Fruit fly (Drosophila melanogaster) whole organism, embryonic: ENCODE data around the gene Scox.

Source experiments
- B-H2 ChIP-seq: fragments of 200-800 bp; sonication (Bioruptor generic); optimal IDR thresholded peaks from 2 replicates; lab custom pipeline; 2018; ENCODE audit warnings: missing biosample characterization, mild to moderate bottlenecking, missing genetic modification characterization
- BEAF-32 ChIP-seq: fragments of 200-800 bp; sonication (Bioruptor generic); optimal IDR thresholded peaks from 3 replicates; lab custom pipeline; 2017; ENCODE audit warnings: missing biosample characterization, missing genetic modification characterization, mild to moderate bottlenecking, moderate library complexity, missing genetic modification reagents
- CG10267 ChIP-seq: fragments of 200-800 bp; sonication (Bioruptor generic); optimal IDR thresholded peaks from 2 replicates; lab custom pipeline; 2018; ENCODE audit warnings: missing biosample characterization, mild to moderate bottlenecking, missing genetic modification characterization, moderate library complexity
- CG10274 ChIP-seq: fragments of 200-800 bp; sonication (Bioruptor generic); optimal IDR thresholded peaks from 3 replicates; lab custom pipeline; 2017; ENCODE audit warnings: missing biosample characterization, mild to moderate bottlenecking, missing genetic modification characterization
- CG10979 ChIP-seq: fragments of 200-800 bp; sonication (Bioruptor generic); optimal IDR thresholded peaks from 2 replicates; lab custom pipeline; 2018; ENCODE audit warnings: missing biosample characterization, mild to moderate bottlenecking, missing genetic modification characterization, moderate library complexity
- CG12071 ChIP-seq: fragments of 200-800 bp; sonication (Bioruptor generic); optimal IDR thresholded peaks from 3 replicates; lab custom pipeline; 2018; ENCODE audit warnings: missing biosample characterization, mild to moderate bottlenecking, missing genetic modification characterization
- CG12744 ChIP-seq: fragments of 200-800 bp; sonication (Bioruptor generic); optimal IDR thresholded peaks from 2 replicates; lab custom pipeline; 2016; ENCODE audit warnings: missing biosample characterization, missing genetic modification characterization
- CG13296 ChIP-seq: fragments of 200-800 bp; sonication (Bioruptor generic); optimal IDR thresholded peaks from 3 replicates; lab custom pipeline; 2018; ENCODE audit warnings: missing biosample characterization, mild to moderate bottlenecking, missing genetic modification characterization
- CG1529 ChIP-seq: fragments of 200-800 bp; sonication (Bioruptor generic); optimal IDR thresholded peaks from 3 replicates; lab custom pipeline; 2018; ENCODE audit warnings: missing biosample characterization, missing genetic modification characterization
- CG15514 ChIP-seq: fragments of 200-800 bp; sonication (Bioruptor generic); optimal IDR thresholded peaks from 3 replicates; lab custom pipeline; 2017; ENCODE audit warnings: missing biosample characterization, missing genetic modification characterization, mild to moderate bottlenecking, moderate library complexity, missing genetic modification reagents
- CG17612 ChIP-seq: fragments of 200-800 bp; sonication (Bioruptor generic); IDR thresholded peaks from 2 replicates; pipeline ENCODE4 v1.3.6; 2022; ENCODE audit warnings: missing biosample characterization, missing genetic modification characterization
- CG1792 ChIP-seq: fragments of 200-800 bp; sonication (Bioruptor generic); optimal IDR thresholded peaks from 2 replicates; lab custom pipeline; 2016; ENCODE audit warnings: missing biosample characterization, missing genetic modification characterization
- CG18011 ChIP-seq: fragments of 200-800 bp; sonication (Bioruptor generic); optimal IDR thresholded peaks from 2 replicates; lab custom pipeline; 2017; ENCODE audit warnings: missing biosample characterization, missing genetic modification characterization, mild to moderate bottlenecking, moderate library complexity, missing genotype
- CG18764 ChIP-seq: fragments of 200-800 bp; sonication (Bioruptor generic); optimal IDR thresholded peaks from 3 replicates; lab custom pipeline; 2016; ENCODE audit warnings: missing biosample characterization, missing genetic modification characterization
- CG2199 ChIP-seq: fragments of 200-800 bp; sonication (Bioruptor generic); IDR thresholded peaks from 3 replicates; pipeline ENCODE4 v1.3.6; 2022; ENCODE audit warnings: missing biosample characterization, missing genetic modification characterization
- CG42726 ChIP-seq: fragments of 200-800 bp; sonication (Bioruptor generic); IDR thresholded peaks from 2 replicates; pipeline ENCODE4 v1.3.6; 2022; ENCODE audit warnings: missing biosample characterization, missing genetic modification characterization; ENCODE audit not compliant: partially characterized antibody
- CG4360 ChIP-seq: fragments of 200-800 bp; sonication (Bioruptor generic); IDR thresholded peaks from 2 replicates; pipeline ENCODE4 v1.3.6; 2022; ENCODE audit warnings: missing biosample characterization, missing genetic modification characterization
- CG43689 ChIP-seq: fragments of 200-800 bp; sonication (Bioruptor generic); IDR thresholded peaks from 2 replicates; pipeline ENCODE4 v1.3.6; 2022; ENCODE audit warnings: missing biosample characterization, missing genetic modification characterization
- CG6175 ChIP-seq: fragments of 200-800 bp; sonication (Bioruptor generic); IDR thresholded peaks from 3 replicates; pipeline ENCODE4 v1.3.6; 2022; ENCODE audit warnings: missing biosample characterization, missing genetic modification characterization
- CG6791 ChIP-seq: fragments of 200-800 bp; sonication (Bioruptor generic); IDR thresholded peaks from 3 replicates; pipeline ENCODE4 v1.3.6; 2022; ENCODE audit warnings: missing biosample characterization, missing genetic modification characterization; ENCODE audit not compliant: partially characterized antibody
- CG6854 ChIP-seq: fragments of 200-800 bp; sonication (Bioruptor generic); optimal IDR thresholded peaks from 3 replicates; lab custom pipeline; 2017; ENCODE audit warnings: missing biosample characterization, mild to moderate bottlenecking, missing genetic modification characterization
- CG7839 ChIP-seq: fragments of 200-800 bp; sonication (Bioruptor generic); optimal IDR thresholded peaks from 3 replicates; lab custom pipeline; 2018; ENCODE audit warnings: missing biosample characterization, mild to moderate bottlenecking, missing genetic modification characterization, moderate library complexity
- CG9609 ChIP-seq: fragments of 200-800 bp; sonication (Bioruptor generic); optimal IDR thresholded peaks from 3 replicates; lab custom pipeline; 2016; ENCODE audit warnings: missing biosample characterization, missing genetic modification characterization
- CG9727 ChIP-seq: fragments of 200-800 bp; sonication (Bioruptor generic); optimal IDR thresholded peaks from 3 replicates; lab custom pipeline; 2017; ENCODE audit warnings: missing biosample characterization, mild to moderate bottlenecking, missing genetic modification characterization
- Dad ChIP-seq: fragments of 200-800 bp; sonication (Bioruptor generic); optimal IDR thresholded peaks from 3 replicates; lab custom pipeline; 2016; ENCODE audit warnings: missing biosample characterization, missing genetic modification characterization
- Dbx ChIP-seq: fragments of 200-800 bp; sonication (Bioruptor generic); IDR thresholded peaks from 3 replicates; pipeline ENCODE4 v1.3.6; 2022; ENCODE audit warnings: missing biosample characterization, missing genetic modification characterization
- Dip2 ChIP-seq: fragments of 200-800 bp; sonication (Bioruptor generic); IDR thresholded peaks from 2 replicates; pipeline ENCODE4 v1.3.6; 2022; ENCODE audit warnings: missing biosample characterization, missing genetic modification characterization
- HLH3B ChIP-seq: fragments of 200-800 bp; sonication (Bioruptor generic); IDR thresholded peaks from 2 replicates; pipeline ENCODE4 v1.3.6; 2022; ENCODE audit warnings: missing biosample characterization, missing genetic modification characterization
- Nf-YC ChIP-seq: fragments of 200-800 bp; optimal IDR thresholded peaks from 3 replicates; lab custom pipeline; 2019; ENCODE audit warnings: missing biosample characterization, mild to moderate bottlenecking, missing genetic modification characterization, moderate library complexity
- Oaz ChIP-seq: fragments of 200-800 bp; sonication (Bioruptor generic); IDR thresholded peaks from 2 replicates; pipeline ENCODE4 v1.3.6; 2022; ENCODE audit warnings: missing biosample characterization, missing genetic modification characterization
- Rx ChIP-seq: fragments of 200-800 bp; sonication (Bioruptor generic); IDR thresholded peaks from 2 replicates; pipeline ENCODE4 v1.3.6; 2022; ENCODE audit warnings: missing biosample characterization, missing genetic modification characterization
- abd-A ChIP-seq: fragments of 200-800 bp; sonication (Bioruptor generic); optimal IDR thresholded peaks from 3 replicates; lab custom pipeline; 2019; ENCODE audit warnings: missing biosample characterization, mild to moderate bottlenecking, missing genetic modification characterization, moderate library complexity
- ara ChIP-seq: fragments of 200-800 bp; sonication (Bioruptor generic); IDR thresholded peaks from 2 replicates; pipeline ENCODE4 v1.3.6; 2022; ENCODE audit warnings: missing biosample characterization, missing genetic modification characterization
- cas ChIP-seq: fragments of 200-800 bp; sonication (Bioruptor generic); IDR thresholded peaks from 2 replicates; pipeline ENCODE4 v1.3.6; 2022; ENCODE audit warnings: missing biosample characterization, missing genetic modification characterization
- cato ChIP-seq: fragments of 200-800 bp; sonication (Bioruptor generic); optimal IDR thresholded peaks from 2 replicates; lab custom pipeline; 2016; ENCODE audit warnings: missing biosample characterization, missing genetic modification characterization, borderline replicate concordance
- chif ChIP-seq, 2 experiments: fragments of 200-800 bp; sonication (Bioruptor generic); optimal IDR thresholded peaks; 3 replicates each; lab custom pipeline; 2016; ENCODE audit warnings: missing biosample characterization in 2 of 2, missing genetic modification characterization in 2 of 2
- corto ChIP-seq: fragments of 200-800 bp; sonication (Bioruptor generic); optimal IDR thresholded peaks from 2 replicates; lab custom pipeline; 2016; ENCODE audit warnings: missing biosample characterization, mild to moderate bottlenecking, missing genetic modification characterization, moderate library complexity
- danr ChIP-seq: fragments of 200-800 bp; sonication (Bioruptor generic); IDR thresholded peaks from 2 replicates; pipeline ENCODE4 v1.3.6; 2022; ENCODE audit warnings: missing biosample characterization, missing genetic modification characterization
- eyg ChIP-seq: fragments of 200-800 bp; sonication (Bioruptor generic); optimal IDR thresholded peaks from 3 replicates; lab custom pipeline; 2016; ENCODE audit warnings: missing biosample characterization, missing genetic modification characterization
- knrl ChIP-seq: fragments of 200-800 bp; sonication (Bioruptor generic); IDR thresholded peaks from 3 replicates; pipeline ENCODE4 v1.3.6; 2022; ENCODE audit warnings: missing biosample characterization, missing genetic modification characterization; ENCODE audit not compliant: partially characterized antibody
- luna ChIP-seq: fragments of 200-800 bp; sonication (Bioruptor generic); optimal IDR thresholded peaks from 2 replicates; lab custom pipeline; 2016; ENCODE audit warnings: missing biosample characterization, missing genetic modification characterization
- pan ChIP-seq, 4 experiments: fragments of >200 bp in 3 of 4; fragments of 200-800 bp in 1 of 4; sonication (Bioruptor generic) in 1 of 4; optimal IDR thresholded peaks in 3 of 4; IDR thresholded peaks in 1 of 4; 2 replicates each; pipeline versions ENCODE4 v1.3.6 to Lab custom; 2017 to 2022; ENCODE audit warnings: missing biosample characterization in 2 of 4, missing genetic modification characterization in 2 of 4, mixed read lengths in 1 of 4
- phol ChIP-seq: fragments of 200-800 bp; sonication (Bioruptor generic); optimal IDR thresholded peaks from 3 replicates; lab custom pipeline; 2018; ENCODE audit warnings: missing biosample characterization, mild to moderate bottlenecking, missing genetic modification characterization, moderate library complexity
- pros ChIP-seq: fragments of 200-800 bp; sonication (Bioruptor generic); optimal IDR thresholded peaks from 3 replicates; lab custom pipeline; 2019; ENCODE audit warnings: missing biosample characterization, mild to moderate bottlenecking, missing genetic modification characterization, moderate library complexity
- ro ChIP-seq: fragments of 200-800 bp; sonication (Bioruptor generic); IDR thresholded peaks from 2 replicates; pipeline ENCODE4 v1.3.6; 2022; ENCODE audit warnings: missing biosample characterization, missing genetic modification characterization
- scrt ChIP-seq: fragments of 200-800 bp; sonication (Bioruptor generic); optimal IDR thresholded peaks from 2 replicates; lab custom pipeline; 2018; ENCODE audit warnings: missing biosample characterization, mild to moderate bottlenecking, missing genetic modification characterization, moderate library complexity
- sens ChIP-seq: fragments of 200-800 bp; sonication (Bioruptor generic); peaks from one replicate; lab custom pipeline; 2016; ENCODE audit warnings: missing biosample characterization, missing genetic modification characterization
- slbo ChIP-seq: fragments of 200-800 bp; sonication (Bioruptor generic); IDR thresholded peaks from 2 replicates; pipeline ENCODE4 v1.3.6; 2022; ENCODE audit warnings: missing biosample characterization, missing genetic modification characterization
- stc ChIP-seq: fragments of 200-800 bp; sonication (Bioruptor generic); IDR thresholded peaks from 2 replicates; pipeline ENCODE4 v1.3.6; 2022; ENCODE audit warnings: missing biosample characterization, missing genetic modification characterization
- wdn ChIP-seq: fragments of 200-800 bp; sonication (Bioruptor generic); IDR thresholded peaks from 2 replicates; pipeline ENCODE4 v1.3.6; 2022; ENCODE audit warnings: missing biosample characterization, missing genetic modification characterization

Gene Scox

dm6 chr2L:5010784-5011260 lies 42.1 kb upstream of the Scox start, which contains the start of the genes CG31917, Tfb5 and SelT (continued):
- TF ChIP-seq abd-A (tag; lab: Kevin White, UChicago) (no peak), Dip2 (GFP tag; lab: Robert Waterston, UW) (no peak), CG1792 (GFP tag; lab: Kevin White, UChicago) (peak; percentile 37), CG6854 (GFP tag; lab: Kevin White, UChicago) (no peak), Rx (GFP tag; lab: Robert Waterston, UW) (no peak), slbo (GFP tag; lab: Robert Waterston, UW) (peak; percentile 71), eyg (GFP tag; lab: Kevin White, UChicago) (no peak), Nf-YC (tag; lab: Kevin White, UChicago) (no peak), CG15514 (GFP tag; lab: Kevin White, UChicago) (peak; percentile 60), CG10979 (tag; lab: Kevin White, UChicago) (peak; percentile 39), CG12071 (GFP tag; lab: Kevin White, UChicago) (no peak), scrt (GFP tag; lab: Kevin White, UChicago) (no peak), Dad (GFP tag; lab: Kevin White, UChicago) (peak; percentile 65), danr (GFP tag; lab: Robert Waterston, UW) (peak; percentile 34; the same call in 1 of the 2 replicates), CG7839 (tag; lab: Kevin White, UChicago) (peak; percentile 59), CG12744 (peak; percentile 40), cato (GFP tag; lab: Kevin White, UChicago) (peak; percentile 8), BEAF-32 (GFP tag; lab: Kevin White, UChicago) (peak; percentile 89), pan (optimal IDR thresholded peaks at IDR 0.05; lab: Kevin White, UChicago) (no peak), pan (GFP tag; optimal IDR thresholded peaks at IDR 0.05 in 1 of 2, IDR thresholded peaks at IDR 0.05 in 1 of 2) (no peak), Dbx (0 out of 3 replicates have a peak, but pooled peaks have one; percentile 11), CG42726 (GFP tag; lab: Robert Waterston, UW) (no peak; the same call in 1 of the 2 replicates), CG9727 (GFP tag; lab: Kevin White, UChicago) (peak; percentile 45), sens (GFP tag; lab: Kevin White, UChicago) (peak; percentile 89), CG13296 (GFP tag; lab: Kevin White, UChicago) (no peak), ara (GFP tag; lab: Robert Waterston, UW) (no peak), CG10267 (tag; lab: Kevin White, UChicago) (peak; percentile 52), cas (GFP tag; lab: Robert Waterston, UW) (no peak), CG2199 (no peak), CG4360 (GFP tag; lab: Robert Waterston, UW) (no peak), CG10274 (GFP tag; lab: Kevin White, UChicago) (no peak), corto (GFP tag; lab: Kevin White, UChicago) (no peak), luna (GFP tag; lab: Kevin White, UChicago) (no peak), CG6791 (GFP tag; lab: Robert Waterston, UW) (peak; percentile 57; the same call in 2 of the 3 replicates), Oaz (GFP tag; lab: Robert Waterston, UW) (no peak), CG17612 (GFP tag; lab: Robert Waterston, UW) (no peak), CG18011 (no peak), CG6175 (GFP tag; lab: Robert Waterston, UW) (no peak), stc (GFP tag; lab: Robert Waterston, UW) (no peak), CG1529 (GFP tag; lab: Kevin White, UChicago) (no peak), B-H2 (GFP tag; lab: Kevin White, UChicago) (peak; percentile 42), ro (GFP tag; lab: Robert Waterston, UW) (no peak), CG9609 (GFP tag; lab: Kevin White, UChicago) (peak; percentile 50), CG43689 (GFP tag; lab: Robert Waterston, UW) (no peak), knrl (GFP tag; lab: Robert Waterston, UW) (peak; percentile 80), pros (no peak), chif (GFP tag; optimal IDR thresholded peaks at IDR 0.05; lab: Kevin White, UChicago) (peak; percentile 17 to 52), HLH3B (GFP tag; lab: Robert Waterston, UW) (peak; percentile 45; the same call in 1 of the 2 replicates), CG18764 (GFP tag; lab: Kevin White, UChicago) (no peak), phol (peak; percentile 70), wdn (GFP tag; lab: Robert Waterston, UW) (peak; percentile 31; the same call in 1 of the 2 replicates)
